Worm (Caenorhabditis elegans) whole organism, L1 larva: ENCODE measurements around the gene ZK666.2.

Source experiments
- Y116A8C.19 ChIP-seq: sonication (generic microtip); optimal IDR thresholded peaks from 2 replicates; lab custom pipeline; 2016; ENCODE audit warnings: missing compliant biosample characterization, missing genetic modification characterization, borderline replicate concordance
- aha-1 ChIP-seq: fragments of 150-350 bp; optimal IDR thresholded peaks from 2 replicates; lab custom pipeline; 2014; ENCODE audit warnings: missing biosample characterization, missing genetic modification characterization
- aly-2 ChIP-seq: fragments of 150-350 bp; optimal IDR thresholded peaks from 2 replicates; lab custom pipeline; 2014; ENCODE audit warnings: missing biosample characterization, missing genetic modification characterization
- ama-1 ChIP-seq: fragments of 150-350 bp; optimal IDR thresholded peaks from 2 replicates; lab custom pipeline; 2014
- ceh-63 ChIP-seq: fragments of 200-800 bp; sonication (Bioruptor generic); optimal IDR thresholded peaks from 2 replicates; lab custom pipeline; 2018; ENCODE audit warnings: mild to moderate bottlenecking, missing genetic modification characterization, missing compliant biosample characterization
- ceh-8 ChIP-seq: fragments of 200-800 bp; sonication (Bioruptor generic); optimal IDR thresholded peaks from 2 replicates; lab custom pipeline; 2018; ENCODE audit warnings: mild to moderate bottlenecking, missing genetic modification characterization, moderate library complexity, missing compliant biosample characterization
- ceh-90 ChIP-seq: sonication (generic microtip); optimal IDR thresholded peaks from 2 replicates; lab custom pipeline; 2016; ENCODE audit warnings: missing genetic modification characterization, missing compliant biosample characterization
- dpl-1 ChIP-seq, 3 experiments: fragments of 150-350 bp in 2 of 3; sonication (generic microtip) in 1 of 3; optimal IDR thresholded peaks; 2 replicates each; lab custom pipeline; 2014 to 2017; ENCODE audit warnings: missing biosample characterization in 3 of 3, missing genetic modification characterization in 3 of 3, missing genetic modification reagents in 3 of 3
- egl-27 ChIP-seq, 2 experiments: fragments of 150-350 bp in 1 of 2; sonication (generic microtip); optimal IDR thresholded peaks; 3 replicates each; lab custom pipeline; 2017 to 2018; ENCODE audit warnings: missing biosample characterization in 2 of 2, missing genetic modification characterization in 2 of 2, missing genetic modification reagents in 2 of 2
- ets-5 ChIP-seq: fragments of 200-800 bp; sonication (Bioruptor generic); IDR thresholded peaks from 2 replicates; pipeline ENCODE4 v1.3.6; 2022; ENCODE audit warnings: missing genetic modification characterization, missing compliant biosample characterization
- fkh-4 ChIP-seq: sonication (generic microtip); optimal IDR thresholded peaks from 2 replicates; lab custom pipeline; 2016; ENCODE audit warnings: missing compliant biosample characterization, missing genetic modification characterization, borderline replicate concordance
- fos-1 ChIP-seq: fragments of 150-350 bp; optimal IDR thresholded peaks from 2 replicates; lab custom pipeline; 2014; ENCODE audit warnings: missing biosample characterization, missing genetic modification characterization
- grh-1 ChIP-seq: fragments of 200-800 bp; sonication (Bioruptor generic); IDR thresholded peaks from 2 replicates; pipeline ENCODE4 v1.3.6; 2022; ENCODE audit warnings: missing genetic modification reagents, missing genetic modification characterization, missing compliant biosample characterization
- hlh-17 ChIP-seq: fragments of 200-800 bp; sonication (Bioruptor generic); optimal IDR thresholded peaks from 2 replicates; lab custom pipeline; 2018; ENCODE audit warnings: missing genetic modification characterization, mild to moderate bottlenecking, missing compliant biosample characterization, moderate library complexity, borderline replicate concordance
- isw-1 ChIP-seq: fragments of 200-800 bp; sonication (Bioruptor generic); IDR thresholded peaks from 2 replicates; pipeline ENCODE4 v1.3.6; 2022; ENCODE audit warnings: missing genetic modification characterization, missing compliant biosample characterization
- jun-1 ChIP-seq: fragments of 150-350 bp; optimal IDR thresholded peaks from 2 replicates; lab custom pipeline; 2014; ENCODE audit warnings: missing biosample characterization, missing genetic modification reagents, missing genetic modification characterization
- lin-15B ChIP-seq: fragments of 150-350 bp; sonication (generic microtip); optimal IDR thresholded peaks from 3 replicates; lab custom pipeline; 2014; ENCODE audit warnings: missing biosample characterization, missing genetic modification characterization
- lin-35 ChIP-seq, 2 experiments: fragments of 150-350 bp; optimal IDR thresholded peaks; 2 replicates each; lab custom pipeline; 2014; ENCODE audit warnings: missing biosample characterization in 2 of 2, missing genetic modification characterization in 2 of 2, missing genetic modification reagents in 2 of 2
- lin-39 ChIP-seq: fragments of 150-350 bp; optimal IDR thresholded peaks from 2 replicates; lab custom pipeline; 2014; ENCODE audit warnings: missing biosample characterization, missing genetic modification reagents, missing genetic modification characterization
- lir-3 ChIP-seq: sonication (generic microtip); optimal IDR thresholded peaks from 2 replicates; lab custom pipeline; 2016; ENCODE audit warnings: mild to moderate bottlenecking, missing genetic modification characterization, moderate library complexity, missing compliant biosample characterization; ENCODE audit not compliant: poor library complexity
- lsy-2 ChIP-seq, 2 experiments: fragments of 150-350 bp; optimal IDR thresholded peaks; 2 replicates each; lab custom pipeline; 2014; ENCODE audit warnings: missing biosample characterization in 2 of 2, missing genetic modification characterization in 2 of 2
- mdl-1 ChIP-seq, 2 experiments: fragments of 150-350 bp; optimal IDR thresholded peaks; 2 replicates each; lab custom pipeline; 2014 to 2017; ENCODE audit warnings: missing biosample characterization in 2 of 2, missing genetic modification characterization in 2 of 2, inconsistent platforms in 1 of 2
- nhr-11 ChIP-seq: fragments of 150-350 bp; optimal IDR thresholded peaks from 2 replicates; lab custom pipeline; 2014; ENCODE audit warnings: missing biosample characterization, missing genetic modification characterization
- nhr-71 ChIP-seq: sonication (generic microtip); optimal IDR thresholded peaks from 2 replicates; lab custom pipeline; 2016; ENCODE audit warnings: mild to moderate bottlenecking, missing genetic modification characterization, moderate library complexity, missing compliant biosample characterization
- nhr-85 ChIP-seq: sonication (generic microtip); peaks from one replicate; lab custom pipeline; 2016; ENCODE audit warnings: missing genetic modification characterization, inconsistent platforms, missing compliant biosample characterization
- nhr-90 ChIP-seq: sonication (generic microtip); optimal IDR thresholded peaks from 2 replicates; lab custom pipeline; 2016; ENCODE audit warnings: mild to moderate bottlenecking, missing genetic modification characterization, missing compliant biosample characterization; ENCODE audit not compliant: poor library complexity
- pax-3 ChIP-seq: fragments of 200-800 bp; sonication (Bioruptor generic); optimal IDR thresholded peaks from 2 replicates; lab custom pipeline; 2018; ENCODE audit warnings: mild to moderate bottlenecking, missing genetic modification characterization, moderate library complexity, missing compliant biosample characterization
- pqm-1 ChIP-seq: sonication (generic microtip); optimal IDR thresholded peaks from 3 replicates; lab custom pipeline; 2017; ENCODE audit warnings: missing biosample characterization, missing genetic modification characterization
- rnt-1 ChIP-seq: sonication (generic microtip); optimal IDR thresholded peaks from 2 replicates; lab custom pipeline; 2016; ENCODE audit warnings: mild to moderate bottlenecking, missing genetic modification characterization, moderate library complexity, missing compliant biosample characterization
- skn-1 ChIP-seq: fragments of 150-350 bp; optimal IDR thresholded peaks from 2 replicates; lab custom pipeline; 2014; ENCODE audit warnings: missing biosample characterization, missing genetic modification characterization
- sox-4 ChIP-seq: sonication (generic microtip); optimal IDR thresholded peaks from 2 replicates; lab custom pipeline; 2016; ENCODE audit warnings: missing genetic modification characterization, missing compliant biosample characterization
- swsn-7 ChIP-seq: sonication (generic microtip); optimal IDR thresholded peaks from 2 replicates; lab custom pipeline; 2016; ENCODE audit warnings: missing genetic modification characterization, missing compliant biosample characterization
- tlp-1 ChIP-seq: fragments of 150-350 bp; optimal IDR thresholded peaks from 2 replicates; lab custom pipeline; 2014; ENCODE audit warnings: missing biosample characterization, missing genetic modification characterization
- unc-130 ChIP-seq: fragments of 150-350 bp; optimal IDR thresholded peaks from 2 replicates; lab custom pipeline; 2017; ENCODE audit warnings: missing biosample characterization, missing genetic modification characterization, inconsistent platforms
- unc-30 ChIP-seq: sonication (generic microtip); optimal IDR thresholded peaks from 2 replicates; lab custom pipeline; 2017; ENCODE audit warnings: missing biosample characterization, missing genetic modification characterization
- unc-98 ChIP-seq: fragments of 200-800 bp; sonication (Bioruptor generic); IDR thresholded peaks from 2 replicates; pipeline ENCODE4 v1.3.6; 2022; ENCODE audit warnings: missing genetic modification characterization, missing compliant biosample characterization
- xbp-1 ChIP-seq: sonication (generic microtip); optimal IDR thresholded peaks from 2 replicates; lab custom pipeline; 2016; ENCODE audit warnings: missing genetic modification characterization, missing compliant biosample characterization
- zag-1 ChIP-seq: fragments of 150-350 bp; optimal IDR thresholded peaks from 2 replicates; lab custom pipeline; 2014; ENCODE audit warnings: missing biosample characterization, missing genetic modification characterization
- zip-4 ChIP-seq: fragments of 200-800 bp; sonication (Bioruptor generic); optimal IDR thresholded peaks from 2 replicates; lab custom pipeline; 2018; ENCODE audit warnings: mild to moderate bottlenecking, missing genetic modification characterization, moderate library complexity, missing compliant biosample characterization
- ztf-11 ChIP-seq, 2 experiments: sonication (generic microtip); optimal IDR thresholded peaks; 2 replicates each; lab custom pipeline; 2016 to 2017; ENCODE audit warnings: missing genetic modification characterization in 2 of 2, missing biosample characterization in 1 of 2, missing compliant biosample characterization in 1 of 2
- ztf-4 ChIP-seq: fragments of 150-350 bp; optimal IDR thresholded peaks from 2 replicates; lab custom pipeline; 2014; ENCODE audit warnings: missing biosample characterization, missing genetic modification characterization

ZK666.2 gene

DNA sequence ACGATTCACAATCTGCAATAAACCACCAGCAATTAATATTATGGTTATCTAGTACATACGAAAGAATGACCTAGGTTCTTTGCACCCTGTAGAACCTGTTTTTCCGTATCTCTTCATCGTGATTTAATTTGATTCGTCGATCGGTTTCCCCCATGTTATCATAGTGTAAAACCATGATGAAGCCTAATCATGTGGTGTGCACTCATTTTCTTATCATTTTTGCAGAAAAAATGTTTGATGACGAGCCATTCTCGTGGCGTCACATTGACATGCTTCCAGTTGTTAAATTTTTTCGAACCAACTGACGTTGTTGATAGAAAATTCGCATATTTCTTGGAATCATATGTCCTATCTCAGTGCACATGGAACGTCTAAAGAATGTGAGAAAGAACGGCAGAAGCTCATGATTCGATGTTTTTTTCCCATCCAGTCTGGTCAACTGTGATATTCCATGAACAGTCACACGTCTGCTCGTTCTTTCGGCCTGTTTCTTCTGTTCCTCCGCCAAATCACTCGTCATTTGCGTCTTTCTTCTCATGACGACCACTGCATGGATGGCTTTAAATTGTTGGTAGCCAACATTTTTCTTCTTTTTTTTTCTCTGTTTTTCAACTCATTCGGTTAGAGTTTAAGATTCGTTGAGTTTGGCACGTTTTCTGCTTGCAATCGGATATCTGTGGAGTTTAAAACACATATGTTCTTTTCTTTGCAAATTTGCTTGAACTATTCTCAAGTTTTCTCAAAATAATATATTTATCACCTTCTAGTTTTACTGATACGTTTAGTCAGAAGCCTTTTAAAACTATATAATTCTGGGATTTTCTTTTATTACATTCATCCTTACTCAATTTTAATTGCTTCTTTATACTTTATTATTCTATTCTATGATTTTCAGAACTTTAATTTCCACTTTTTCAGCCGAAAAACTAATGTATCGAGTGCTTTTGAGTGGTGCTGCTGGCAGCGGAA lies 24.1 kb downstream of the ZK666.2 start, which contains the start of gene ZK673.2 (continued):
- TF ChIP-seq aha-1 (tag; lab: Kevin White, UChicago) (no peak), fos-1 (tag; lab: Kevin White, UChicago) (no peak), ceh-90 (tag; lab: Kevin White, UChicago) (no peak), ama-1 (lab: Kevin White, UChicago) (no peak), swsn-7 (tag; lab: Kevin White, UChicago) (no peak), mdl-1 (tag; optimal IDR thresholded peaks at IDR 0.05; lab: Kevin White, UChicago) (peak in 1 of 2 experiments; percentile 64), lir-3 (tag; lab: Kevin White, UChicago) (no peak), lin-39 (no peak), ceh-8 (no peak), ztf-4 (tag; lab: Kevin White, UChicago) (no peak), tlp-1 (tag; lab: Kevin White, UChicago) (no peak), zip-4 (GFP tag; lab: Kevin White, UChicago) (no peak), hlh-17 (no peak), unc-98 (GFP tag; lab: Robert Waterston, UW) (no peak), ztf-11 (tag; optimal IDR thresholded peaks at IDR 0.05; lab: Kevin White, UChicago) (no peak), lsy-2 (tag; optimal IDR thresholded peaks at IDR 0.05; lab: Kevin White, UChicago) (peak in 1 of 2 experiments; percentile 53), aly-2 (tag; lab: Kevin White, UChicago) (no peak), lin-35 (GFP tag; optimal IDR thresholded peaks at IDR 0.05; lab: Kevin White, UChicago) (peak in 1 of 2 experiments; percentile 51), skn-1 (tag; lab: Kevin White, UChicago) (no peak), zag-1 (no peak), ets-5 (no peak), nhr-85 (tag; lab: Kevin White, UChicago) (peak; percentile 94), ceh-63 (GFP tag; lab: Kevin White, UChicago) (no peak), pax-3 (tag; lab: Kevin White, UChicago) (no peak), grh-1 (peak; percentile 72), fkh-4 (tag; lab: Kevin White, UChicago) (no peak), xbp-1 (tag; lab: Kevin White, UChicago) (no peak), Y116A8C.19 (no peak), nhr-11 (tag; lab: Kevin White, UChicago) (peak; percentile 32), egl-27 (tag; optimal IDR thresholded peaks at IDR 0.05; lab: Kevin White, UChicago) (no peak), pqm-1 (tag; lab: Kevin White, UChicago) (no peak), jun-1 (tag; lab: Kevin White, UChicago) (no peak), lin-15B (tag; lab: Kevin White, UChicago) (no peak), unc-130 (tag; lab: Kevin White, UChicago) (no peak), nhr-71 (tag; lab: Kevin White, UChicago) (peak; percentile 75), sox-4 (tag; lab: Kevin White, UChicago) (no peak), isw-1 (no peak)
- TF ChIP-seq, all 84 proteins: peak for 22

- TF ChIP-seq unc-30, result no peak
- TF ChIP-seq aly-2 (tag; lab: Kevin White, UChicago), result no peak
- peak; percentile 52 for TF ChIP-seq rnt-1
- TF ChIP-seq nhr-90, result no peak
- peak in 1 of 3 experiments; percentile 20 for TF ChIP-seq dpl-1 (GFP tag; optimal IDR thresholded peaks at IDR 0.05; lab: Kevin White, UChicago)
- TF ChIP-seq, all 84 proteins: peak for 2
Measured at ce11 chrII:10446814-10447213, 24.9 kb downstream of the ZK666.2 start.
